Fruit fly (Drosophila melanogaster) whole organism: ENCODE measurements around the gene MICU3.

ENCODE experiments used
- CG8478 ChIP-seq: fragments of >200 bp; optimal IDR thresholded peaks from 2 replicates; lab custom pipeline; 2018; ENCODE audit warnings: inconsistent platforms
- pan ChIP-seq: fragments of >200 bp; optimal IDR thresholded peaks from 2 replicates; lab custom pipeline; 2017
- psq ChIP-seq: fragments of >200 bp; optimal IDR thresholded peaks from 2 replicates; lab custom pipeline; 2017
- usp ChIP-seq: fragments of >200 bp; optimal IDR thresholded peaks from 2 replicates; lab custom pipeline; 2017; ENCODE audit warnings: missing biosample characterization, missing genetic modification characterization, mixed read lengths

dm6 chr3R:19826355-19826754, 20.8 kb upstream of the MICU3 start:
- TF ChIP-seq pan (lab: Kevin White, UChicago) (no peak), psq (lab: Kevin White, UChicago) (no peak), usp (GFP tag; lab: Kevin White, UChicago) (no peak), CG8478 (lab: Kevin White, UChicago) (no peak)
